Fruit fly (Drosophila melanogaster) whole organism, wandering third instar larva: Measurements from ENCODE around the gene CG7900.

Source experiments
- Abd-B ChIP-seq: fragments of >200 bp; optimal IDR thresholded peaks from 2 replicates; lab custom pipeline; 2017; ENCODE audit warnings: missing biosample characterization, missing genetic modification characterization
- Myc ChIP-seq: fragments of >200 bp; optimal IDR thresholded peaks from 2 replicates; lab custom pipeline; 2017
- Vsx2 ChIP-seq: fragments of 200-300, 225-300 bp; sonication (Bioruptor generic); optimal IDR thresholded peaks from 2 replicates; lab custom pipeline; 2018; ENCODE audit warnings: missing biosample characterization, missing genetic modification characterization; ENCODE audit not compliant: partially characterized antibody
- tai ChIP-seq: sonication (Bioruptor generic); optimal IDR thresholded peaks from 2 replicates; lab custom pipeline; 2016; ENCODE audit warnings: missing biosample characterization, missing genetic modification characterization

- TF ChIP-seq Myc (lab: Kevin White, UChicago) (no peak), Abd-B (GFP tag; lab: Kevin White, UChicago) (no peak), Vsx2 (GFP tag; lab: Kevin White, UChicago) (no peak), tai (GFP tag; lab: Kevin White, UChicago) (no peak)
Observed at dm6 chr3R:8111789-8112382, 18.0 kb downstream of the CG7900 start.
